Worm (Caenorhabditis elegans) whole organism, young adult: ENCODE data around the gene polg-1.

Source experiments
- B0261.1 ChIP-seq: sonication (generic microtip); optimal IDR thresholded peaks from 2 replicates; lab custom pipeline; 2016; ENCODE audit warnings: mild to moderate bottlenecking, missing genetic modification characterization, moderate library complexity, missing compliant biosample characterization
- F22D6.2 ChIP-seq: sonication (generic microtip); optimal IDR thresholded peaks from 2 replicates; lab custom pipeline; 2016; ENCODE audit warnings: mild to moderate bottlenecking, missing genetic modification characterization, missing compliant biosample characterization
- F57C9.4 ChIP-seq: sonication (generic microtip); optimal IDR thresholded peaks from 2 replicates; lab custom pipeline; 2017; ENCODE audit warnings: mild to moderate bottlenecking, missing genetic modification characterization, missing compliant biosample characterization
- ama-1 ChIP-seq, 3 experiments: fragments of 150-350 bp in 1 of 3; sonication (generic microtip) in 2 of 3; optimal IDR thresholded peaks; 2 replicates each; lab custom pipeline; 2014 to 2018; ENCODE audit warnings: missing biosample characterization in 2 of 3, missing genetic modification characterization in 2 of 3, missing genetic modification reagents in 2 of 3
- ceh-40 ChIP-seq: fragments of 200-800 bp; sonication (Bioruptor generic); IDR thresholded peaks from 2 replicates; pipeline ENCODE4 v1.3.6; 2022; ENCODE audit warnings: missing genetic modification characterization, missing compliant biosample characterization
- egl-44 ChIP-seq: fragments of 200-800 bp; sonication (Bioruptor generic); IDR thresholded peaks from 2 replicates; pipeline ENCODE4 v1.3.6; 2022; ENCODE audit warnings: missing genetic modification reagents, missing genetic modification characterization, missing compliant biosample characterization
- him-1 ChIP-seq: sonication (generic microtip); optimal IDR thresholded peaks from 2 replicates; lab custom pipeline; 2016; ENCODE audit warnings: missing genotype, missing genetic modification reagents, missing genetic modification characterization, missing compliant biosample characterization
- nfya-2 ChIP-seq: fragments of 200-800 bp; sonication (Bioruptor generic); IDR thresholded peaks from 2 replicates; pipeline ENCODE4 v1.3.6; 2022; ENCODE audit warnings: missing genetic modification reagents, missing genetic modification characterization, missing compliant biosample characterization
- pha-4 ChIP-seq: fragments of 150-350 bp; sonication (generic microtip); optimal IDR thresholded peaks from 2 replicates; lab custom pipeline; 2014; ENCODE audit warnings: missing biosample characterization, missing genetic modification reagents, missing genetic modification characterization
- sea-2 ChIP-seq: fragments of 200-800 bp; sonication (Bioruptor generic); IDR thresholded peaks from 2 replicates; pipeline ENCODE4 v1.3.6; 2022; ENCODE audit warnings: missing genetic modification characterization, missing compliant biosample characterization
- snpc-1.1 ChIP-seq: sonication (generic microtip); optimal IDR thresholded peaks from 2 replicates; lab custom pipeline; 2017; ENCODE audit warnings: missing genetic modification characterization, mild to moderate bottlenecking, missing compliant biosample characterization, antibody characterized with exemption, moderate library complexity, missing genotype, missing genetic modification reagents; ENCODE audit not compliant: insufficient read depth
- snpc-1.3 ChIP-seq: sonication (generic microtip); optimal IDR thresholded peaks from 2 replicates; lab custom pipeline; 2017; ENCODE audit warnings: missing genetic modification characterization, mild to moderate bottlenecking, missing compliant biosample characterization, antibody characterized with exemption, moderate library complexity, missing genotype, missing genetic modification reagents; ENCODE audit not compliant: insufficient read depth
- zfh-2 ChIP-seq: fragments of 200-800 bp; sonication (Bioruptor generic); conservative IDR thresholded peaks from 2 replicates; pipeline ENCODE4 v1.3.6; 2022; ENCODE audit warnings: missing genetic modification reagents, missing genetic modification characterization, missing compliant biosample characterization

DNA sequence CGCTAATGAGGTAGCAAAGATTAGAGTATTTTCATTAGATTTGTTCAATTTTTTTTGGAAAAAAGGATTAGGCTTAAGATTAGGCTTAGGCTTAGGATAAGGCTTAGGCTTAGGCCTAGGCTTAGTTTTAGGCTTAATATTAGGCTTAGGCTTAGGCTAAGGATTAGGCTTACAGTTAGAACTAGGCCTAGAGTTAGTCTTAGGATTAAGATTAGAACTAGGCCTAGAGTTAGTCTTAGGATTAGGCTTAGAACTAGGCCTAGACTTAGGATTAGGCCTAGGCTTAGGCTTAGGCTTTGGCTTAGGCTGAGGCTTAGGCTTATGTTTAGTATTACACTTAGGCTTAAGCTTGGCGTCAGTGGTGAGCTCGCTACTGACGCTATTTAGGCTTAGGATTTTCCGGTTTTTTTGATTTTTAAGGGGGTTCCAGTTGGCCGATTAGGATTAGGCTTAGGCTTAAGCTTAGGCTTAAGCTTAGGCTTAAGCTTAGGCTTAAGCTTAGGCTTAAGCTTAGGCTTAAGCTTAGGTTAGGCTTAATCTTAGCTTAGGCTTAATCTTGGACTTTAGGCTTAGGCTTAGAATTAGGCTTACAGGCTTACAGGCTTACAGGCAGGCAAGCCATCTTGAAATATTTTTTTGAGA is 30.2 kb downstream of the polg-1 start:
- TF ChIP-seq him-1, result no peak
- TF ChIP-seq ama-1 (optimal IDR thresholded peaks at IDR 0.05; lab: Kevin White, UChicago), result no peak
- TF ChIP-seq ama-1 (GFP tag; optimal IDR thresholded peaks at IDR 0.05; lab: Kevin White, UChicago), result no peak
- no peak for TF ChIP-seq F57C9.4 (tag; lab: Kevin White, UChicago)
- no peak for TF ChIP-seq pha-4 (tag; lab: Kevin White, UChicago)
- TF ChIP-seq sea-2 (GFP tag; lab: Robert Waterston, UW), result no peak
- TF ChIP-seq B0261.1 (tag; lab: Kevin White, UChicago), result no peak
- no peak for TF ChIP-seq snpc-1.3 (tag; lab: Kevin White, UChicago)
- TF ChIP-seq nfya-2, result no peak
- no peak for TF ChIP-seq ceh-40 (GFP tag; lab: Robert Waterston, UW)
- TF ChIP-seq egl-44, result no peak
- no peak for TF ChIP-seq F22D6.2
- no peak for TF ChIP-seq snpc-1.1 (tag; lab: Kevin White, UChicago)
- TF ChIP-seq zfh-2 (GFP tag; lab: Robert Waterston, UW), result no peak
